Worm (Caenorhabditis elegans) whole organism, mixed stage, embryonic: ENCODE measurements around the gene F31F7.2.

Source experiments
- lin-13 ChIP-seq: fragments of 150-350 bp; optimal IDR thresholded peaks from 2 replicates; lab custom pipeline; 2014; ENCODE audit warnings: missing biosample characterization, missing genetic modification characterization
- mab-5 ChIP-seq: fragments of 150-350 bp; optimal IDR thresholded peaks from 2 replicates; lab custom pipeline; 2014; ENCODE audit warnings: missing biosample characterization, missing genetic modification characterization
- mep-1 ChIP-seq: fragments of 150-350 bp; optimal IDR thresholded peaks from 2 replicates; lab custom pipeline; 2017; ENCODE audit warnings: missing biosample characterization, missing genetic modification reagents, missing genetic modification characterization, inconsistent platforms
- nhr-12 ChIP-seq: fragments of 150-350 bp; optimal IDR thresholded peaks from 2 replicates; lab custom pipeline; 2014; ENCODE audit warnings: missing biosample characterization, missing genetic modification characterization
- nhr-237 ChIP-seq: fragments of 150-350 bp; optimal IDR thresholded peaks from 2 replicates; lab custom pipeline; 2014; ENCODE audit warnings: missing biosample characterization, missing genetic modification characterization
- sptf-1 ChIP-seq: sonication (generic microtip); optimal IDR thresholded peaks from 2 replicates; lab custom pipeline; 2017; ENCODE audit warnings: mild to moderate bottlenecking, missing genetic modification characterization, moderate library complexity, missing compliant biosample characterization
- unc-39 ChIP-seq: fragments of 150-350 bp; optimal IDR thresholded peaks from 2 replicates; lab custom pipeline; 2014; ENCODE audit warnings: missing biosample characterization, missing genetic modification characterization
- ztf-11 ChIP-seq: fragments of 150-350 bp; optimal IDR thresholded peaks from 2 replicates; lab custom pipeline; 2014; ENCODE audit warnings: missing biosample characterization, missing genetic modification characterization

ce11 chrV:6233952-6234351 lies 36.7 kb upstream of the F31F7.2 start:
- no peak for TF ChIP-seq nhr-237 (tag; lab: Kevin White, UChicago)
- TF ChIP-seq unc-39 (tag; lab: Kevin White, UChicago), result no peak
- TF ChIP-seq mab-5 (tag; lab: Kevin White, UChicago), result no peak
- TF ChIP-seq ztf-11, result no peak
- no peak for TF ChIP-seq mep-1 (tag; lab: Kevin White, UChicago)
- no peak for TF ChIP-seq lin-13 (tag; lab: Kevin White, UChicago)
- TF ChIP-seq nhr-12 (tag; lab: Kevin White, UChicago), result no peak
- no peak for TF ChIP-seq sptf-1 (tag; lab: Kevin White, UChicago)
